Worm (Caenorhabditis elegans) whole organism, late embryonic: Measurements from ENCODE around the gene ptr-6.

Source experiments
- fkh-10 ChIP-seq: fragments of 150-350 bp; optimal IDR thresholded peaks from 2 replicates; lab custom pipeline; 2014; ENCODE audit warnings: missing biosample characterization, missing genetic modification reagents, missing genetic modification characterization
- hlh-13 ChIP-seq: fragments of 200-800 bp; sonication (Bioruptor generic); optimal IDR thresholded peaks from 2 replicates; lab custom pipeline; 2018; ENCODE audit warnings: mild to moderate bottlenecking, missing genetic modification characterization, missing compliant biosample characterization
- lin-11 ChIP-seq: fragments of 200-800 bp; sonication (Bioruptor generic); optimal IDR thresholded peaks from 2 replicates; lab custom pipeline; 2018; ENCODE audit warnings: mild to moderate bottlenecking, missing genetic modification characterization, missing compliant biosample characterization
- nhr-11 ChIP-seq: fragments of 150-350 bp; optimal IDR thresholded peaks from 2 replicates; lab custom pipeline; 2014; ENCODE audit warnings: missing biosample characterization, missing genetic modification characterization
- pha-4 ChIP-seq: fragments of 150-350 bp; optimal IDR thresholded peaks from 2 replicates; lab custom pipeline; 2018; ENCODE audit warnings: missing biosample characterization, missing genetic modification reagents, missing genetic modification characterization
- pqm-1 ChIP-seq: sonication (generic microtip); optimal IDR thresholded peaks from 2 replicates; lab custom pipeline; 2016; ENCODE audit warnings: missing genetic modification characterization, missing compliant biosample characterization
- ttx-3 ChIP-seq: sonication (generic microtip); optimal IDR thresholded peaks from 2 replicates; lab custom pipeline; 2016; ENCODE audit warnings: missing genetic modification reagents, missing genetic modification characterization, missing compliant biosample characterization
- unc-42 ChIP-seq: sonication (generic microtip); optimal IDR thresholded peaks from 2 replicates; lab custom pipeline; 2016; ENCODE audit warnings: missing genotype, missing genetic modification characterization, missing compliant biosample characterization

ce11 chrII:5293287-5293850 is 46.7 kb upstream of the ptr-6 start, which contains the start of gene ZK622.1:
- TF ChIP-seq ttx-3 (tag; lab: Kevin White, UChicago) (no peak), pha-4 (tag; lab: Kevin White, UChicago) (no peak), nhr-11 (tag; lab: Kevin White, UChicago) (no peak), lin-11 (tag; lab: Kevin White, UChicago) (peak; percentile 48), pqm-1 (tag; lab: Kevin White, UChicago) (no peak), fkh-10 (GFP tag; lab: Kevin White, UChicago) (no peak), unc-42 (tag; lab: Kevin White, UChicago) (no peak), hlh-13 (no peak)
